Worm (Caenorhabditis elegans) whole organism, young adult: ENCODE measurements around the gene Y46G5A.18.

ENCODE experiments used
- F33H1.4 ChIP-seq: fragments of 200-800 bp; sonication (Bioruptor generic); IDR thresholded peaks from 2 replicates; pipeline ENCODE4 v1.3.6; 2022; ENCODE audit warnings: missing genetic modification reagents, missing genetic modification characterization, missing compliant biosample characterization
- pha-4 ChIP-seq: fragments of 150-350 bp; sonication (generic microtip); optimal IDR thresholded peaks from 2 replicates; lab custom pipeline; 2014; ENCODE audit warnings: missing biosample characterization, missing genetic modification reagents, missing genetic modification characterization
- rcor-1 ChIP-seq: fragments of 200-800 bp; sonication (Bioruptor generic); IDR thresholded peaks from 2 replicates; pipeline ENCODE4 v1.3.6; 2022; ENCODE audit warnings: missing genetic modification reagents, missing genetic modification characterization, missing compliant biosample characterization

ce11 chrII:12819979-12820378 lies 14.9 kb upstream of the Y46G5A.18 start:
- TF ChIP-seq pha-4 (tag; lab: Kevin White, UChicago) (no peak), rcor-1 (no peak), F33H1.4 (GFP tag; lab: Robert Waterston, UW) (no peak)
